Fruit fly (Drosophila melanogaster): ENCODE measurements around the gene Hsc70-1.

Hsc70-1 gene

dm6 chr3L:13934902-13935301 is 39.0 kb upstream of the Hsc70-1 start (continued):
- no peak for TF ChIP-seq CG32772 (GFP tag; IDR thresholded peaks at IDR 0.05)
- TF ChIP-seq wdn (GFP tag; IDR thresholded peaks at IDR 0.05) = 0 out of 2 replicates have a peak, but pooled peaks have one; percentile 18
- no peak for TF ChIP-seq Abd-B (GFP tag; optimal IDR thresholded peaks at IDR 0.05)
- TF ChIP-seq tap (tag; optimal IDR thresholded peaks at IDR 0.05) = no peak
- no peak for TF ChIP-seq CG15073 (GFP tag; optimal IDR thresholded peaks at IDR 0.05)
- TF ChIP-seq B-H2 (GFP tag; optimal IDR thresholded peaks at IDR 0.05) = no peak
- no peak for TF ChIP-seq cg (GFP tag; optimal IDR thresholded peaks at IDR 0.05)
- TF ChIP-seq CG11696 (GFP tag; IDR thresholded peaks at IDR 0.05) = no peak
- no peak for TF ChIP-seq hkb (optimal IDR thresholded peaks at IDR 0.05)
- peak; percentile 39; the same call in 1 of the 2 replicates for TF ChIP-seq hkb (GFP tag; IDR thresholded peaks at IDR 0.05)
- no peak for TF ChIP-seq CG12299 (tag; optimal IDR thresholded peaks at IDR 0.05)
- TF ChIP-seq zf30C (GFP tag; optimal IDR thresholded peaks at IDR 0.05) = no peak
- no peak for TF ChIP-seq btn (GFP tag; optimal IDR thresholded peaks at IDR 0.05)
- TF ChIP-seq Max (GFP tag; optimal IDR thresholded peaks at IDR 0.05) = no peak
- no peak for TF ChIP-seq klu (GFP tag; IDR thresholded peaks at IDR 0.05)
- TF ChIP-seq CG12391 (tag; optimal IDR thresholded peaks at IDR 0.05) = no peak
- TF ChIP-seq CG12744 (GFP tag; optimal IDR thresholded peaks at IDR 0.05) = no peak
- TF ChIP-seq CG1024 (GFP tag; IDR thresholded peaks at IDR 0.05) = no peak
- no peak for TF ChIP-seq repo (GFP tag; optimal IDR thresholded peaks at IDR 0.05)
- no peak for TF ChIP-seq Ravus (GFP tag; IDR thresholded peaks at IDR 0.05)
- TF ChIP-seq Chrac-16 (GFP tag; optimal IDR thresholded peaks at IDR 0.05) = no peak
- TF ChIP-seq ro (GFP tag; IDR thresholded peaks at IDR 0.05) = no peak
- TF ChIP-seq YL-1 (GFP tag; optimal IDR thresholded peaks at IDR 0.05) = no peak
- TF ChIP-seq CG4730 (GFP tag; IDR thresholded peaks at IDR 0.05) = no peak
- TF ChIP-seq nmo (GFP tag; optimal IDR thresholded peaks at IDR 0.05) = no peak
- TF ChIP-seq CG17385 (GFP tag; optimal IDR thresholded peaks at IDR 0.05) = no peak
- TF ChIP-seq CG6813 (GFP tag; optimal IDR thresholded peaks at IDR 0.05) = no peak
- no peak for TF ChIP-seq tll (GFP tag; optimal IDR thresholded peaks at IDR 0.05)
- no peak for TF ChIP-seq trem (tag; optimal IDR thresholded peaks at IDR 0.05)
- TF ChIP-seq CG8281 (tag; optimal IDR thresholded peaks at IDR 0.05) = no peak
- no peak for TF ChIP-seq shn (GFP tag; optimal IDR thresholded peaks at IDR 0.05)
- peak; percentile 43 for TF ChIP-seq Med (GFP tag)
- TF ChIP-seq HLH4C (GFP tag; IDR thresholded peaks at IDR 0.05; ENCODE audit: partially characterized antibody) = no peak
- TF ChIP-seq CG5180 (GFP tag; optimal IDR thresholded peaks at IDR 0.05) = peak; percentile 79
- no peak for TF ChIP-seq CG17359 (tag; optimal IDR thresholded peaks at IDR 0.05)
- no peak for TF ChIP-seq fru (optimal IDR thresholded peaks at IDR 0.05)
- no peak for TF ChIP-seq CG17612 (GFP tag; IDR thresholded peaks at IDR 0.05)
- TF ChIP-seq CG4424 (GFP tag; optimal IDR thresholded peaks at IDR 0.05) = no peak
- peak; percentile 53; the same call in 1 of the 3 replicates for TF ChIP-seq ci (GFP tag; IDR thresholded peaks at IDR 0.05)
- no peak for TF ChIP-seq Hand (GFP tag; optimal IDR thresholded peaks at IDR 0.05)
- TF ChIP-seq ato (GFP tag; IDR thresholded peaks at IDR 0.05; ENCODE audit: partially characterized antibody) = no peak
- peak; percentile 18; the same call in 1 of the 3 replicates for TF ChIP-seq CG34224 (GFP tag; IDR thresholded peaks at IDR 0.05; ENCODE audit: partially characterized antibody)
- TF ChIP-seq Eip74EF (GFP tag; optimal IDR thresholded peaks at IDR 0.05) = peak in 1 of 2 experiments; percentile 22
- TF ChIP-seq CG34376 (GFP tag; optimal IDR thresholded peaks at IDR 0.05) = peak; percentile 16
- TF ChIP-seq Oli (tag; optimal IDR thresholded peaks at IDR 0.05) = no peak
- no peak for TF ChIP-seq CG3726 (GFP tag; IDR thresholded peaks at IDR 0.05)
- TF ChIP-seq CG14014 (GFP tag; IDR thresholded peaks at IDR 0.05) = no peak
- no peak for TF ChIP-seq CG7271 (tag; optimal IDR thresholded peaks at IDR 0.05)
- TF ChIP-seq CG1603 (tag; optimal IDR thresholded peaks at IDR 0.05) = no peak
- peak; percentile 35 for TF ChIP-seq Ets97D (GFP tag; optimal IDR thresholded peaks at IDR 0.05)
- no peak for TF ChIP-seq CG30403 (GFP tag; optimal IDR thresholded peaks at IDR 0.05)

Measured in whole organism, embryonic.